Worm (Caenorhabditis elegans) whole organism, L4 larva: Measurements from ENCODE around the gene crb-1.

Experiments used
- ZK337.2 ChIP-seq: fragments of 200-800 bp; sonication (Bioruptor generic); IDR thresholded peaks from 2 replicates; pipeline ENCODE4 v1.3.6; 2022; ENCODE audit warnings: missing genetic modification reagents, missing genetic modification characterization, missing compliant biosample characterization
- ceh-28 ChIP-seq: fragments of 150-350 bp; optimal IDR thresholded peaks from 2 replicates; lab custom pipeline; 2014; ENCODE audit warnings: missing biosample characterization, missing genetic modification reagents, missing genetic modification characterization
- ceh-82 ChIP-seq: sonication (generic microtip); optimal IDR thresholded peaks from 2 replicates; lab custom pipeline; 2017; ENCODE audit warnings: missing biosample characterization, missing genetic modification characterization
- dmd-8 ChIP-seq: fragments of 200-800 bp; sonication (Bioruptor generic); IDR thresholded peaks from 2 replicates; pipeline ENCODE4 v1.3.6; 2022; ENCODE audit warnings: missing genetic modification characterization, missing compliant biosample characterization
- fos-1 ChIP-seq: fragments of 150-350 bp; optimal IDR thresholded peaks from 2 replicates; lab custom pipeline; 2014; ENCODE audit warnings: missing biosample characterization, missing genetic modification characterization
- lin-15B ChIP-seq: fragments of 150-350 bp; sonication (generic microtip); optimal IDR thresholded peaks from 3 replicates; lab custom pipeline; 2014; ENCODE audit warnings: missing biosample characterization, missing genetic modification characterization
- lin-39 ChIP-seq: fragments of 150-350 bp; optimal IDR thresholded peaks from 2 replicates; lab custom pipeline; 2014; ENCODE audit warnings: missing biosample characterization, missing genetic modification reagents, missing genetic modification characterization
- nhr-10 ChIP-seq: fragments of 150-350 bp; optimal IDR thresholded peaks from 2 replicates; lab custom pipeline; 2014; ENCODE audit warnings: missing biosample characterization, missing genetic modification characterization
- nhr-77 ChIP-seq: fragments of 150-350 bp; optimal IDR thresholded peaks from 2 replicates; lab custom pipeline; 2014; ENCODE audit warnings: missing biosample characterization, missing genetic modification characterization
- pqm-1 ChIP-seq: sonication (generic microtip); optimal IDR thresholded peaks from 2 replicates; lab custom pipeline; 2017; ENCODE audit warnings: missing biosample characterization, missing genetic modification characterization
- skn-1 ChIP-seq: fragments of 150-350 bp; optimal IDR thresholded peaks from 2 replicates; lab custom pipeline; 2014; ENCODE audit warnings: missing biosample characterization, missing genetic modification characterization
- unc-130 ChIP-seq: sonication (generic microtip); optimal IDR thresholded peaks from 2 replicates; lab custom pipeline; 2016; ENCODE audit warnings: missing genetic modification reagents, missing genetic modification characterization, missing compliant biosample characterization
- zag-1 ChIP-seq: fragments of 150-350 bp; optimal IDR thresholded peaks from 2 replicates; lab custom pipeline; 2014; ENCODE audit warnings: missing biosample characterization, missing genetic modification characterization

ce11 chrX:17378996-17379395 is 34.8 kb downstream of the crb-1 start:
- TF ChIP-seq unc-130 (GFP tag; lab: Kevin White, UChicago) (no peak), lin-39 (no peak), zag-1 (tag; lab: Kevin White, UChicago) (no peak), ceh-82 (tag; lab: Kevin White, UChicago) (no peak), nhr-77 (tag; lab: Kevin White, UChicago) (no peak), ceh-28 (tag; lab: Kevin White, UChicago) (no peak), nhr-10 (tag; lab: Kevin White, UChicago) (no peak), pqm-1 (tag; lab: Kevin White, UChicago) (peak; percentile 44), ZK337.2 (GFP tag; lab: Robert Waterston, UW) (no peak), skn-1 (no peak), dmd-8 (no peak), lin-15B (tag; lab: Kevin White, UChicago) (no peak), fos-1 (no peak)
